Fruit fly (Drosophila melanogaster): ENCODE results near the gene pnt.
A peak's percentile ranks its signal among the peaks of the same experiment; 100 is the strongest.

The pnt gene

DNA sequence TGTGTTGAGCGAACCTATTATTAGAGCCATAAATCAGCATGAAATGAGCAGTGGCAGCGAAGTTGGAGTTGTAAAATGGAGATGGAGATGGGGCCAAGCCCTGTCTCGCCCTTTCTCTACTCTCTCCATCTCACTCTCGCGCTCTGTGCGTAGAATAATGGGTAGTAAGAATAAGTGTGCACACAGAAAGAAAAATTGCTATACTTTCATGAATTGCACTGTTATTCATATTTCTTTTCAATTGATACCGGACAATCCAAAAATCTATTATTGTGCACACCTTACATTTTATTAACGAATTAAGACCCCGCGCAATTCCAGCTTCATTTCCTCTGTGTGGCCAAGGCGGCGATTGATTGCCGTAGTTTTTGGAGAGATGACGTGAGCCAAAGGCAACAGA is 66.1 kb downstream of the pnt start:
- TF ChIP-seq EcR (GFP tag; optimal IDR thresholded peaks at IDR 0.05): no peak
- TF ChIP-seq CG8301 (tag; optimal IDR thresholded peaks at IDR 0.05): no peak
- TF ChIP-seq CG17806 (tag; optimal IDR thresholded peaks at IDR 0.05): no peak
- TF ChIP-seq CG10348 (GFP tag; IDR thresholded peaks at IDR 0.05): no peak
- no peak for TF ChIP-seq CG34367 (tag; optimal IDR thresholded peaks at IDR 0.05)
- TF ChIP-seq Pif1B (GFP tag; optimal IDR thresholded peaks at IDR 0.05): no peak
- no peak for TF ChIP-seq CG4496 (GFP tag; IDR thresholded peaks at IDR 0.05)
- TF ChIP-seq CG13204 (GFP tag; optimal IDR thresholded peaks at IDR 0.05): no peak
- no peak for TF ChIP-seq D1 (tag; optimal IDR thresholded peaks at IDR 0.05)
- no peak for TF ChIP-seq Ets98B (GFP tag; IDR thresholded peaks at IDR 0.05)
- TF ChIP-seq CG32121 (GFP tag; IDR thresholded peaks at IDR 0.05): no peak
- no peak for TF ChIP-seq gl (tag; optimal IDR thresholded peaks at IDR 0.05)
- TF ChIP-seq rn (GFP tag; IDR thresholded peaks at IDR 0.05): no peak
- TF ChIP-seq Pif1A (GFP tag; optimal IDR thresholded peaks at IDR 0.05): no peak
- TF ChIP-seq CG8159 (tag; optimal IDR thresholded peaks at IDR 0.05): no peak

DNA sequence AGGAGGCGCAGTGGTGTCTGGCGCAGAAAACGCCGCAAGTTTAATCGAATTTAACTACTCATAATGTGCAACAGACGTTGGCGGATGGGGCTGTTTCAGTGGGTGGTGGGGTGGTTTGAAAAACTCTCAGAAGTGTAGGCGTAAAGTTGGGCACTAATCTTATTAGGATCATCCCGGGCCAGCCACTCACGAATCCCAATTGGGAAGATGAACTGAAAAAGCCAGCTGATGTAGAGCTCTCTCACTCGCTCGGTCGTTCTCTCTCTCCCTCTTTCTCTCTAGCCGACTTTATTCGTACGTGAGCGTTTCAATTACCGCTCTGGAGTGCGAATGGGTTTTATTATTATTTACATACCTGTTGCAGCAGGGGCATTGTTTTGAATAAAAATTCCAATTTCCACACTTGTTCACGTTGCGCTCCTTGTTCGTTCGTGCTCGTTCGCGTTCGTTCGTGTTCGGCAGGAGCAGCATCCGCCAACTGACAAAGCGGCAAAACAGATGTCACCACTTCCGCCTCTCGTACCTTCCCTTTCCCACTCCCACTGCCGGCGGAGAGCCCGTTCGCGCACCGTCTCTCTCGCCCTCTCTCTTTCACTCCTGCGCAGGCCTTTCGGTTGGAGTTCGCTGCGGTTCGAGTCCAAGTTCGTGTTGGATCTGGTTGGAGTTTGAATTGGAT is 67.1 kb downstream of the pnt start:
- TF ChIP-seq CG12605 (GFP tag; IDR thresholded peaks at IDR 0.05) (peak; percentile 66), CG8159 (tag; optimal IDR thresholded peaks at IDR 0.05) (peak; percentile 5), CG4496 (GFP tag; IDR thresholded peaks at IDR 0.05) (peak; percentile 70), CG10348 (GFP tag; IDR thresholded peaks at IDR 0.05) (no peak), CG13204 (GFP tag; optimal IDR thresholded peaks at IDR 0.05) (peak; percentile 73), rn (GFP tag; IDR thresholded peaks at IDR 0.05) (no peak)

DNA sequence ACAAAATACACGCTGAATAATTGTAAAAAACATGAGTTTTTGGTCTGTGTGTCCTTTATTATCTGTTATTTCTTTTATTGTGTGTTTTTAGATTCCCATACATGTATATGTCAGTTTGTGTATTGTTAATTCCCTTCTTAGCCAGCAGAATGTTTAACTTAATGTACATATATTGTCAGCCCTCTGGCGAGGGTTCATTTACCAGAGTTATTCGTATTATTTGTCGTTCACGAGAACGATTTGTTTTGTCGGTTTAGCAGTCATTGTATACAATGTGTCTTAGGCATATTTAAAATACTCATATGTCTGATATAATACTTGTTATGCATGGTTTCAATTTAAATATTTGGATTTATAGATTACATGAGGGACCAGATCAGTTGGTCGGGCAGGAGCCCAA is 85.4 kb downstream of the pnt start:
- no peak for TF ChIP-seq CG14655 (GFP tag; optimal IDR thresholded peaks at IDR 0.05)

DNA sequence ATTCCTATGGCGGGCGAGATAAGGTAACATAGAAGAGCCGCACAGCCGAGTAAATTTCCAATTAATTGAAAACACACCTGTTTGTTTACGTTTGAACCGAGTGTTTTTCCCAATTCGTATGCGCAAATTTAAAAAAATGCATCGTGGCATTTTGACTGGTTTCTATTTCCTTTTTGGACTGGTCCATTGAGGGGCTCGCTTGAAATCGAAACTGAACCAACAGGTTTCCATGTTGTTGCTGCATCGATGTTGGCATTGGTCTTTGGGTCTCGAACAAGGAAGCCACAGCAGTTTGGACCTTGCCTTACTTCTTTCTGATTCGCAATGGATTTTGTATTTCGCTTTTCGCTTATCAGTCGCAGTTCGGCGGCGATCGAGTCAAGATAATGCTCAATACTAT is 87.4 kb downstream of the pnt start:
- TF ChIP-seq CG17806 (tag; optimal IDR thresholded peaks at IDR 0.05) (no peak), CG4496 (GFP tag; IDR thresholded peaks at IDR 0.05) (no peak), CG15710 (tag; optimal IDR thresholded peaks at IDR 0.05) (no peak), CG9948 (tag; optimal IDR thresholded peaks at IDR 0.05) (no peak), Pif1A (GFP tag; optimal IDR thresholded peaks at IDR 0.05) (no peak), Pif1B (GFP tag; optimal IDR thresholded peaks at IDR 0.05) (no peak), fd96Ca (GFP tag; IDR thresholded peaks at IDR 0.05) (no peak), CG14655 (GFP tag; optimal IDR thresholded peaks at IDR 0.05) (no peak), CG32121 (GFP tag; IDR thresholded peaks at IDR 0.05) (no peak), CG13204 (GFP tag; optimal IDR thresholded peaks at IDR 0.05) (no peak), CG8301 (tag; optimal IDR thresholded peaks at IDR 0.05) (no peak), Snoo (tag; optimal IDR thresholded peaks at IDR 0.05) (no peak), rn (GFP tag; IDR thresholded peaks at IDR 0.05) (no peak), EcR (GFP tag; optimal IDR thresholded peaks at IDR 0.05) (no peak)

DNA sequence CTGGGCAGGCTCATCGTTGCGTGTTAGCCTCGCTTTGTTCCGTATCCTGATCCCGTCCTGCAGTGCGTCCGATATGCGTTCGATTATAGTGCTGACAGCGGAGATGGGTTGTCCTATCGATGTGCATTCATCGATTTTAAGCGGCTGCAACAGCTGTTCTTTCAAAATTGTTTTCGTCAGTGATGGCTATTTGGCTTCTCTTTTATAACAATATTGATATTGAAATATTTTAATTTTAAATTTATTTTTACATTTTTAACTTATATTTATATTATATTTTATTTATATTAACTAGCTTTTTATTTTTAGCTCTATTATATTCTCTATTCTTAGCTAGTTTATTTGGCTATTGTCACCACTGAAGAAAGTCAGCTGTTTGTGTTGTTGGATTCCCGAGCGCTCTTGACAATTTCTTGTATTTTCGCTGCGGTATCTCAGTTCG is 88.0 kb downstream of the pnt start, which contains the start of the genes wda and Pex11c:
wda (minus strand) TSS at position 102 of the 442 bp plus-strand sequence.
Pex11c (plus strand) TSS at position 380 of the 442 bp plus-strand sequence.
- TF ChIP-seq CG9948 (tag; optimal IDR thresholded peaks at IDR 0.05): peak; percentile 59
- peak; percentile 78 for TF ChIP-seq Ets98B (GFP tag; IDR thresholded peaks at IDR 0.05)
- TF ChIP-seq CG15710 (tag; optimal IDR thresholded peaks at IDR 0.05): peak; percentile 86
- TF ChIP-seq CG34367 (tag; optimal IDR thresholded peaks at IDR 0.05): peak; percentile 69
- TF ChIP-seq CG17806 (tag; optimal IDR thresholded peaks at IDR 0.05): peak; percentile 63
- TF ChIP-seq CG8159 (tag; optimal IDR thresholded peaks at IDR 0.05): peak; percentile 77
- peak; percentile 59 for TF ChIP-seq Pif1B (GFP tag; optimal IDR thresholded peaks at IDR 0.05)
- TF ChIP-seq D1 (tag; optimal IDR thresholded peaks at IDR 0.05): peak; percentile 41
- TF ChIP-seq Pif1A (GFP tag; optimal IDR thresholded peaks at IDR 0.05): no peak
- peak; percentile 79 for TF ChIP-seq CG32121 (GFP tag; IDR thresholded peaks at IDR 0.05)
- peak; percentile 77 for TF ChIP-seq Snoo (tag; optimal IDR thresholded peaks at IDR 0.05)
- TF ChIP-seq rn (GFP tag; IDR thresholded peaks at IDR 0.05): peak; percentile 50; the same call in 1 of the 2 replicates
- TF ChIP-seq gl (tag; optimal IDR thresholded peaks at IDR 0.05): no peak
- TF ChIP-seq CG8301 (tag; optimal IDR thresholded peaks at IDR 0.05): peak; percentile 32
- no peak for TF ChIP-seq CG12605 (GFP tag; IDR thresholded peaks at IDR 0.05)
- peak; percentile 55; the same call in 1 of the 3 replicates for TF ChIP-seq CG4496 (GFP tag; IDR thresholded peaks at IDR 0.05)
- no peak for TF ChIP-seq fd96Ca (GFP tag; IDR thresholded peaks at IDR 0.05)
- TF ChIP-seq CG14655 (GFP tag; optimal IDR thresholded peaks at IDR 0.05): peak; percentile 79

DNA sequence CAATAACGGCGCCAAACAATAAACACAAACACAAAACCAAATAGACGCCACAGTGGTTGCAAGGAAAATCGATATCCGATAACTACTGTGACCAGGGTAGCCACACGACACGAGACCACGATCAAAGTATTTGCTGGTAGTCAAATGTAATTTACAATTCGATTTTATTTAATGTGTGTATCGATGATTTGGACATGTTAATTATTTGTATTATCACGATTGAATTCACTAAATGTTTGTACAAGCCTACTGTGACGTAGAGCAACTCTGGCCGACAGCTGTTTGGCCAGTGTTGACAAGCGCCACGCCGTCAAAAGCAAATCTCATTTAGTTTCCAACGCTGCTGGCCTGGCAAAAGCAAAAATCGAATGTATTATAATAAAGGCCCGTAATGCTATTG is 94.7 kb downstream of the pnt start, which contains the start of the genes Rad60 and EloA:
Rad60 (minus strand) TSS at position 222 of the 400 bp plus-strand sequence.
EloA (plus strand) TSS at position 308 of the 400 bp plus-strand sequence.
- TF ChIP-seq CG32121 (GFP tag; IDR thresholded peaks at IDR 0.05) (0 out of 2 replicates have a peak, but pooled peaks have one; percentile 12), Pif1B (GFP tag; optimal IDR thresholded peaks at IDR 0.05) (peak; percentile 65), CG17806 (tag; optimal IDR thresholded peaks at IDR 0.05) (peak; percentile 48), CG13204 (GFP tag; optimal IDR thresholded peaks at IDR 0.05) (no peak), D1 (tag; optimal IDR thresholded peaks at IDR 0.05) (no peak), CG15710 (tag; optimal IDR thresholded peaks at IDR 0.05) (peak; percentile 60), CG34367 (tag; optimal IDR thresholded peaks at IDR 0.05) (peak; percentile 41), Snoo (tag; optimal IDR thresholded peaks at IDR 0.05) (peak; percentile 59), CG4496 (GFP tag; IDR thresholded peaks at IDR 0.05) (peak; percentile 81), CG8301 (tag; optimal IDR thresholded peaks at IDR 0.05) (peak; percentile 48), EcR (GFP tag; optimal IDR thresholded peaks at IDR 0.05) (no peak), CG14655 (GFP tag; optimal IDR thresholded peaks at IDR 0.05) (no peak), Ets98B (GFP tag; IDR thresholded peaks at IDR 0.05) (peak; percentile 70), rn (GFP tag; IDR thresholded peaks at IDR 0.05) (0 out of 2 replicates have a peak, but pooled peaks have one; percentile 24), CG12605 (GFP tag; IDR thresholded peaks at IDR 0.05) (no peak), CG8159 (tag; optimal IDR thresholded peaks at IDR 0.05) (peak; percentile 58), CG10348 (GFP tag; IDR thresholded peaks at IDR 0.05) (no peak), gl (tag; optimal IDR thresholded peaks at IDR 0.05) (peak; percentile 33), Pif1A (GFP tag; optimal IDR thresholded peaks at IDR 0.05) (no peak), CG9948 (tag; optimal IDR thresholded peaks at IDR 0.05) (peak; percentile 26), fd96Ca (GFP tag; IDR thresholded peaks at IDR 0.05) (peak; percentile 79)
